Fruit fly (Drosophila melanogaster) whole organism, embryonic: ENCODE data around the gene CG44000.

Experiments used
- BEAF-32 ChIP-seq: fragments of 200-800 bp; sonication (Bioruptor generic); optimal IDR thresholded peaks from 3 replicates; lab custom pipeline; 2017; ENCODE audit warnings: missing biosample characterization, missing genetic modification characterization, mild to moderate bottlenecking, moderate library complexity, missing genetic modification reagents
- Bteb2 ChIP-seq: fragments of 200-800 bp; sonication (Bioruptor generic); optimal IDR thresholded peaks from 2 replicates; lab custom pipeline; 2016; ENCODE audit warnings: missing biosample characterization, missing genetic modification characterization
- CG10274 ChIP-seq: fragments of 200-800 bp; sonication (Bioruptor generic); optimal IDR thresholded peaks from 3 replicates; lab custom pipeline; 2017; ENCODE audit warnings: missing biosample characterization, mild to moderate bottlenecking, missing genetic modification characterization
- CG11723 ChIP-seq: fragments of 200-800 bp; sonication (Bioruptor generic); optimal IDR thresholded peaks from 2 replicates; lab custom pipeline; 2017; ENCODE audit warnings: missing biosample characterization, mild to moderate bottlenecking, missing genetic modification characterization
- CG12769 ChIP-seq: fragments of 200-800 bp; sonication (Bioruptor generic); optimal IDR thresholded peaks from 2 replicates; lab custom pipeline; 2019; ENCODE audit warnings: missing biosample characterization, mild to moderate bottlenecking, missing genetic modification characterization, moderate library complexity
- CG13775 ChIP-seq: fragments of 200-800 bp; sonication (Bioruptor generic); optimal IDR thresholded peaks from 3 replicates; lab custom pipeline; 2017; ENCODE audit warnings: missing biosample characterization, mild to moderate bottlenecking, missing genetic modification characterization
- CG14965 ChIP-seq: fragments of 200-800 bp; sonication (Bioruptor generic); optimal IDR thresholded peaks from 2 replicates; lab custom pipeline; 2016; ENCODE audit warnings: missing biosample characterization, missing genetic modification characterization, borderline replicate concordance
- CG15073 ChIP-seq: fragments of 200-800 bp; sonication (Bioruptor generic); optimal IDR thresholded peaks from 2 replicates; lab custom pipeline; 2016; ENCODE audit warnings: missing biosample characterization, missing genetic modification characterization
- CG1603 ChIP-seq: fragments of 200-800 bp; sonication (Bioruptor generic); optimal IDR thresholded peaks from 2 replicates; lab custom pipeline; 2019; ENCODE audit warnings: missing biosample characterization, mild to moderate bottlenecking, missing genetic modification characterization, moderate library complexity
- CG17328 ChIP-seq: fragments of 200-800 bp; sonication (Bioruptor generic); IDR thresholded peaks from 2 replicates; pipeline ENCODE4 v1.3.6; 2022; ENCODE audit warnings: missing biosample characterization, missing genetic modification characterization
- CG4707 ChIP-seq: fragments of 200-800 bp; sonication (Bioruptor generic); optimal IDR thresholded peaks from 2 replicates; lab custom pipeline; 2018; ENCODE audit warnings: missing biosample characterization, mild to moderate bottlenecking, missing genetic modification characterization, moderate library complexity
- CG7928 ChIP-seq: fragments of 200-800 bp; sonication (Bioruptor generic); optimal IDR thresholded peaks from 2 replicates; lab custom pipeline; 2017; ENCODE audit warnings: missing biosample characterization, mild to moderate bottlenecking, missing genetic modification characterization
- CG9437 ChIP-seq: fragments of 200-800 bp; sonication (Bioruptor generic); optimal IDR thresholded peaks from 2 replicates; lab custom pipeline; 2018; ENCODE audit warnings: missing biosample characterization, mild to moderate bottlenecking, missing genetic modification characterization
- Dip2 ChIP-seq: fragments of 200-800 bp; sonication (Bioruptor generic); IDR thresholded peaks from 2 replicates; pipeline ENCODE4 v1.3.6; 2022; ENCODE audit warnings: missing biosample characterization, missing genetic modification characterization
- Dll ChIP-seq: fragments of 200-800 bp; sonication (Bioruptor generic); IDR thresholded peaks from 4 replicates; pipeline ENCODE4 v1.3.6; 2022; ENCODE audit warnings: missing biosample characterization, missing genetic modification characterization; ENCODE audit not compliant: partially characterized antibody
- Doc2 ChIP-seq: fragments of 200-800 bp; sonication (Bioruptor generic); IDR thresholded peaks from 2 replicates; pipeline ENCODE4 v1.3.6; 2022; ENCODE audit warnings: missing biosample characterization, missing genetic modification characterization
- Doc3 ChIP-seq: fragments of 200-800 bp; sonication (Bioruptor generic); IDR thresholded peaks from 3 replicates; pipeline ENCODE4 v1.3.6; 2022; ENCODE audit warnings: missing biosample characterization, missing genetic modification characterization; ENCODE audit not compliant: partially characterized antibody
- Eip74EF ChIP-seq, 2 experiments: fragments of 200-800 bp in 1 of 2; fragments of >200 bp in 1 of 2; sonication (Bioruptor generic) in 1 of 2; optimal IDR thresholded peaks; 2 replicates each; lab custom pipeline; 2017 to 2019; ENCODE audit warnings: missing biosample characterization in 2 of 2, missing genetic modification characterization in 2 of 2, mild to moderate bottlenecking in 1 of 2, moderate library complexity in 1 of 2
- Fer3 ChIP-seq: fragments of 200-800 bp; sonication (Bioruptor generic); optimal IDR thresholded peaks from 2 replicates; lab custom pipeline; 2018; ENCODE audit warnings: missing biosample characterization, mild to moderate bottlenecking, missing genetic modification characterization, moderate library complexity
- Hsf ChIP-seq: fragments of 200-800 bp; sonication (Bioruptor generic); optimal IDR thresholded peaks from 3 replicates; lab custom pipeline; 2016; ENCODE audit warnings: missing biosample characterization, missing genetic modification characterization
- Kr ChIP-seq: fragments of 200-800 bp; sonication (Bioruptor generic); optimal IDR thresholded peaks from 2 replicates; lab custom pipeline; 2017; ENCODE audit warnings: missing biosample characterization, mild to moderate bottlenecking, missing genetic modification characterization
- MBD-R2 ChIP-seq: fragments of 200-800 bp; sonication (Bioruptor generic); IDR thresholded peaks from 2 replicates; pipeline ENCODE4 v1.3.6; 2022; ENCODE audit warnings: missing biosample characterization, missing genetic modification characterization
- Opbp ChIP-seq: fragments of 200-800 bp; sonication (Bioruptor generic); IDR thresholded peaks from 3 replicates; pipeline ENCODE4 v1.3.6; 2022; ENCODE audit warnings: missing biosample characterization, missing genetic modification characterization; ENCODE audit not compliant: partially characterized antibody
- Spps ChIP-seq: fragments of 200-800 bp; sonication (Bioruptor generic); optimal IDR thresholded peaks from 2 replicates; lab custom pipeline; 2018; ENCODE audit warnings: missing biosample characterization, mild to moderate bottlenecking, missing genetic modification characterization
- YL-1 ChIP-seq: fragments of 200-800 bp; sonication (Bioruptor generic); optimal IDR thresholded peaks from 3 replicates; lab custom pipeline; 2017; ENCODE audit warnings: missing biosample characterization, mild to moderate bottlenecking, missing genetic modification characterization
- amos ChIP-seq: fragments of 200-800 bp; sonication (Bioruptor generic); IDR thresholded peaks from 2 replicates; pipeline ENCODE4 v1.3.6; 2022; ENCODE audit warnings: missing biosample characterization, missing genetic modification characterization; ENCODE audit not compliant: partially characterized antibody
- da ChIP-seq: fragments of 200-800 bp; sonication (Bioruptor generic); optimal IDR thresholded peaks from 2 replicates; lab custom pipeline; 2016; ENCODE audit warnings: missing biosample characterization, missing genetic modification characterization
- dati ChIP-seq: fragments of 200-800 bp; sonication (Bioruptor generic); IDR thresholded peaks from 2 replicates; pipeline ENCODE4 v1.3.6; 2022; ENCODE audit warnings: missing biosample characterization, missing genetic modification characterization
- dmrt99B ChIP-seq: fragments of 200-800 bp; sonication (Bioruptor generic); optimal IDR thresholded peaks from 2 replicates; lab custom pipeline; 2018; ENCODE audit warnings: missing biosample characterization, mild to moderate bottlenecking, missing genetic modification characterization, moderate library complexity
- gfzf ChIP-seq: fragments of 200-800 bp; sonication (Bioruptor generic); optimal IDR thresholded peaks from 2 replicates; lab custom pipeline; 2016; ENCODE audit warnings: missing biosample characterization, mild to moderate bottlenecking, missing genetic modification characterization, moderate library complexity
- gt ChIP-seq: fragments of 200-800 bp; sonication (Bioruptor generic); IDR thresholded peaks from 2 replicates; pipeline ENCODE4 v1.3.6; 2022; ENCODE audit warnings: missing biosample characterization, missing genetic modification characterization
- kay ChIP-seq: fragments of 200-800 bp; sonication (Bioruptor generic); optimal IDR thresholded peaks from 2 replicates; lab custom pipeline; 2016; ENCODE audit warnings: missing biosample characterization, missing genetic modification characterization
- pho ChIP-seq: fragments of 200-800 bp; sonication (Bioruptor generic); optimal IDR thresholded peaks from 2 replicates; lab custom pipeline; 2016; ENCODE audit warnings: missing biosample characterization, missing genetic modification characterization
- phol ChIP-seq: fragments of 200-800 bp; sonication (Bioruptor generic); optimal IDR thresholded peaks from 3 replicates; lab custom pipeline; 2018; ENCODE audit warnings: missing biosample characterization, mild to moderate bottlenecking, missing genetic modification characterization, moderate library complexity
- sc ChIP-seq, 3 experiments: fragments of >200 bp in 2 of 3; fragments of 200-800 bp in 1 of 3; sonication (Bioruptor generic) in 1 of 3; optimal IDR thresholded peaks; 2 replicates in 2 of 3; 3 replicates in 1 of 3; lab custom pipeline; 2017; ENCODE audit warnings: mild to moderate bottlenecking in 1 of 3, missing biosample characterization in 1 of 3, missing genetic modification characterization in 1 of 3, missing genetic modification reagents in 1 of 3
- ssp ChIP-seq: fragments of 200-800 bp; sonication (Bioruptor generic); IDR thresholded peaks from 2 replicates; pipeline ENCODE4 v1.3.6; 2022; ENCODE audit warnings: missing biosample characterization, missing genetic modification characterization
- vvl ChIP-seq: fragments of 200-800 bp; sonication (Bioruptor generic); IDR thresholded peaks from 2 replicates; pipeline ENCODE4 v1.3.6; 2022; ENCODE audit warnings: missing biosample characterization, missing genetic modification characterization
- wdn ChIP-seq: fragments of 200-800 bp; sonication (Bioruptor generic); IDR thresholded peaks from 2 replicates; pipeline ENCODE4 v1.3.6; 2022; ENCODE audit warnings: missing biosample characterization, missing genetic modification characterization

The CG44000 gene

DNA sequence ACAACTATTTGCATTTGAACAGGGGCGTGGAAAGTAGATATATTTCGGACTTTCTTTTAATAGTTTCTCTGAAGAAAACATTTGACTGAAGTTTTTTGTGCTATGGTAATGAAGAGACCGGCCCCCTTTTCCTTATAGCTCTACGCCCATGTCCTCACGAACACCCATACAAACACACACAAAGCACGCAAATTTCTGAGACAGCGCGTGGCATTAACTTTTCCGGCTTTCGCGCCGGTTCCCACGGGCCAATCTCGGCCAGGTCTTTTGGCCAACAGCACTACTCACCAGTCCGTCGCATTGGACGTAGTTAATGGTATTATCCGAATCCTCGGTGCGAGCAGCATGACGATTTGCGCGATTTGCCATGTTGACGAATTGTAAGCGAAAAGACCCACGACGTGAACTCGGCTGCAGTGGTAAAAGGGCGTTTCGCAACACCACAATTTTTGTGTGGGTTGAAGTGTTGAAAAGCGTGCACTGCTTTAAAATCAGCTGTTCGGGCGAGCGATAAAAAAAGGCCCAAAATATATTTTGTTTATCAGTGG lies 9.4 kb downstream of the CG44000 start, which contains the start of gene senju (continued):
- TF ChIP-seq sc (optimal IDR thresholded peaks at IDR 0.05; lab: Kevin White, UChicago), result no peak
- peak; percentile 62 for TF ChIP-seq sc (GFP tag; optimal IDR thresholded peaks at IDR 0.05; lab: Kevin White, UChicago)
- TF ChIP-seq amos (GFP tag; lab: Robert Waterston, UW), result peak; percentile 54
- peak; percentile 76 for TF ChIP-seq CG1603 (tag; lab: Kevin White, UChicago)
- peak in 1 of 2 experiments; percentile 80 for TF ChIP-seq Eip74EF (GFP tag; optimal IDR thresholded peaks at IDR 0.05; lab: Kevin White, UChicago)
- peak; percentile 86 for TF ChIP-seq pho (GFP tag; lab: Kevin White, UChicago)
- TF ChIP-seq CG10274 (GFP tag; lab: Kevin White, UChicago), result peak; percentile 21
- peak; percentile 65 for TF ChIP-seq CG4707 (GFP tag; lab: Kevin White, UChicago)
- peak; percentile 76 for TF ChIP-seq phol (tag; lab: Kevin White, UChicago)
- peak; percentile 33 for TF ChIP-seq Kr (GFP tag; lab: Kevin White, UChicago)
- TF ChIP-seq CG17328 (GFP tag; lab: Robert Waterston, UW), result peak; percentile 92
- peak; percentile 100 for TF ChIP-seq Opbp (GFP tag; lab: Robert Waterston, UW)
- no peak for TF ChIP-seq gt (GFP tag; lab: Robert Waterston, UW)
- peak; percentile 66 for TF ChIP-seq wdn (GFP tag; lab: Robert Waterston, UW)
- peak; percentile 25 for TF ChIP-seq CG14965 (GFP tag; lab: Kevin White, UChicago)
- peak; percentile 46 for TF ChIP-seq Spps (tag; lab: Kevin White, UChicago)
- peak; percentile 81 for TF ChIP-seq CG11723 (GFP tag; lab: Kevin White, UChicago)
- TF ChIP-seq dati (GFP tag; lab: Robert Waterston, UW), result peak; percentile 73; the same call in 1 of the 2 replicates
- TF ChIP-seq MBD-R2 (GFP tag; lab: Robert Waterston, UW), result peak; percentile 98
- peak; percentile 57 for TF ChIP-seq BEAF-32 (GFP tag; lab: Kevin White, UChicago)
- TF ChIP-seq CG9437 (GFP tag; lab: Kevin White, UChicago), result peak; percentile 70
- TF ChIP-seq CG12769 (tag; lab: Kevin White, UChicago), result peak; percentile 82
- TF ChIP-seq Hsf (GFP tag; lab: Kevin White, UChicago), result peak; percentile 80
- peak; percentile 74 for TF ChIP-seq Fer3 (tag; lab: Kevin White, UChicago)
- peak; percentile 50 for TF ChIP-seq Bteb2 (GFP tag; lab: Kevin White, UChicago)
- no peak for TF ChIP-seq Doc3 (GFP tag; lab: Robert Waterston, UW)
- TF ChIP-seq da (GFP tag; lab: Kevin White, UChicago), result peak; percentile 22
- TF ChIP-seq kay (GFP tag; lab: Kevin White, UChicago), result peak; percentile 70
- TF ChIP-seq vvl (GFP tag; lab: Robert Waterston, UW), result peak; percentile 96
- TF ChIP-seq CG13775 (GFP tag; lab: Kevin White, UChicago), result peak; percentile 84
- TF ChIP-seq gfzf, result peak; percentile 44
- no peak for TF ChIP-seq Dip2 (GFP tag; lab: Robert Waterston, UW)
- peak; percentile 57; the same call in 2 of the 4 replicates for TF ChIP-seq Dll
- no peak for TF ChIP-seq CG15073 (GFP tag; lab: Kevin White, UChicago)
- peak; percentile 78 for TF ChIP-seq dmrt99B (tag; lab: Kevin White, UChicago)
- no peak for TF ChIP-seq Doc2 (GFP tag; lab: Robert Waterston, UW)
- TF ChIP-seq YL-1 (GFP tag; lab: Kevin White, UChicago), result peak; percentile 99
- TF ChIP-seq ssp, result peak; percentile 62
- peak; percentile 32 for TF ChIP-seq CG7928 (GFP tag; lab: Kevin White, UChicago)
